Worm (Caenorhabditis elegans) whole organism, young adult: Measurements from ENCODE around the gene aex-4.

ENCODE experiments used
- B0261.1 ChIP-seq: sonication (generic microtip); optimal IDR thresholded peaks from 2 replicates; lab custom pipeline; 2016; ENCODE audit warnings: mild to moderate bottlenecking, missing genetic modification characterization, moderate library complexity, missing compliant biosample characterization
- F22D6.2 ChIP-seq: sonication (generic microtip); optimal IDR thresholded peaks from 2 replicates; lab custom pipeline; 2016; ENCODE audit warnings: mild to moderate bottlenecking, missing genetic modification characterization, missing compliant biosample characterization
- F33H1.4 ChIP-seq: fragments of 200-800 bp; sonication (Bioruptor generic); IDR thresholded peaks from 2 replicates; pipeline ENCODE4 v1.3.6; 2022; ENCODE audit warnings: missing genetic modification reagents, missing genetic modification characterization, missing compliant biosample characterization
- F55B11.4 ChIP-seq: sonication (generic microtip); optimal IDR thresholded peaks from 2 replicates; lab custom pipeline; 2016; ENCODE audit warnings: missing compliant biosample characterization, missing genetic modification characterization, borderline replicate concordance; ENCODE audit not compliant: insufficient read depth
- T07F8.4 ChIP-seq: sonication (generic microtip); optimal IDR thresholded peaks from 2 replicates; lab custom pipeline; 2016; ENCODE audit warnings: mild to moderate bottlenecking, missing genetic modification characterization, moderate library complexity, missing compliant biosample characterization
- T26A5.8 ChIP-seq: sonication (generic microtip); optimal IDR thresholded peaks from 2 replicates; lab custom pipeline; 2016; ENCODE audit warnings: missing genetic modification characterization, missing compliant biosample characterization
- Y53F4B.3 ChIP-seq: fragments of 200-800 bp; sonication (Bioruptor generic); IDR thresholded peaks from 2 replicates; pipeline ENCODE4 v1.3.6; 2022; ENCODE audit warnings: missing genetic modification reagents, missing genetic modification characterization, missing compliant biosample characterization
- attf-3 ChIP-seq: fragments of 200-800 bp; sonication (Bioruptor generic); conservative IDR thresholded peaks from 2 replicates; pipeline ENCODE4 v1.3.6; 2022; ENCODE audit warnings: missing genetic modification reagents, missing genetic modification characterization, missing compliant biosample characterization
- attf-5 ChIP-seq: fragments of 200-800 bp; sonication (Bioruptor generic); optimal IDR thresholded peaks from 2 replicates; lab custom pipeline; 2018; ENCODE audit warnings: mild to moderate bottlenecking, missing genetic modification characterization, missing compliant biosample characterization
- bed-1 ChIP-seq: fragments of 200-800 bp; sonication (Bioruptor generic); IDR thresholded peaks from 2 replicates; pipeline ENCODE4 v1.3.6; 2022; ENCODE audit warnings: missing genetic modification reagents, missing genetic modification characterization, missing compliant biosample characterization
- ceh-27 ChIP-seq: fragments of 200-800 bp; sonication (Bioruptor generic); optimal IDR thresholded peaks from 2 replicates; lab custom pipeline; 2018; ENCODE audit warnings: mild to moderate bottlenecking, missing genetic modification characterization, moderate library complexity, missing compliant biosample characterization
- die-1 ChIP-seq: sonication (generic microtip); optimal IDR thresholded peaks from 2 replicates; lab custom pipeline; 2016; ENCODE audit warnings: missing genotype, mild to moderate bottlenecking, missing genetic modification characterization, missing compliant biosample characterization
- dox-1 ChIP-seq: fragments of 200-800 bp; sonication (Bioruptor generic); IDR thresholded peaks from 2 replicates; pipeline ENCODE4 v1.3.6; 2022; ENCODE audit warnings: missing genetic modification reagents, missing genetic modification characterization, missing compliant biosample characterization
- efl-1 ChIP-seq: fragments of 150-350 bp; optimal IDR thresholded peaks from 2 replicates; lab custom pipeline; 2014; ENCODE audit warnings: missing biosample characterization, missing genetic modification reagents, missing genetic modification characterization
- egrh-3 ChIP-seq: fragments of 200-800 bp; sonication (Bioruptor generic); IDR thresholded peaks from 2 replicates; pipeline ENCODE4 v1.3.6; 2022; ENCODE audit warnings: missing genetic modification reagents, missing genetic modification characterization, missing compliant biosample characterization
- hlh-12 ChIP-seq: sonication (generic microtip); optimal IDR thresholded peaks from 2 replicates; lab custom pipeline; 2016; ENCODE audit warnings: missing genetic modification characterization, missing compliant biosample characterization
- hmg-20 ChIP-seq: fragments of 200-800 bp; sonication (Bioruptor generic); IDR thresholded peaks from 2 replicates; pipeline ENCODE4 v1.3.6; 2022; ENCODE audit warnings: missing genetic modification reagents, missing genetic modification characterization, missing compliant biosample characterization
- let-607 ChIP-seq, 2 experiments: fragments of 200-800 bp in 1 of 2; sonication (Bioruptor generic) in 1 of 2; sonication (generic microtip) in 1 of 2; optimal IDR thresholded peaks; 2 replicates each; lab custom pipeline; 2016 to 2018; ENCODE audit warnings: mild to moderate bottlenecking in 2 of 2, missing compliant biosample characterization in 2 of 2, missing genetic modification characterization in 2 of 2, moderate library complexity in 2 of 2, missing genotype in 1 of 2
- lin-54 ChIP-seq: fragments of 200-800 bp; sonication (Bioruptor generic); optimal IDR thresholded peaks from 2 replicates; lab custom pipeline; 2018; ENCODE audit warnings: mild to moderate bottlenecking, missing genetic modification characterization, missing compliant biosample characterization
- madf-10 ChIP-seq: sonication (generic microtip); optimal IDR thresholded peaks from 2 replicates; lab custom pipeline; 2016; ENCODE audit warnings: mild to moderate bottlenecking, missing genetic modification characterization, missing compliant biosample characterization
- madf-3 ChIP-seq: fragments of 200-800 bp; sonication (Bioruptor generic); IDR thresholded peaks from 2 replicates; pipeline ENCODE4 v1.3.6; 2022; ENCODE audit warnings: missing genetic modification reagents, missing genetic modification characterization, missing compliant biosample characterization
- madf-6 ChIP-seq: fragments of 200-800 bp; sonication (Bioruptor generic); IDR thresholded peaks from 2 replicates; pipeline ENCODE4 v1.3.6; 2022; ENCODE audit warnings: missing genetic modification reagents, missing genetic modification characterization, missing compliant biosample characterization
- mcd-1 ChIP-seq: fragments of 200-800 bp; sonication (Bioruptor generic); IDR thresholded peaks from 2 replicates; pipeline ENCODE4 v1.3.6; 2022; ENCODE audit warnings: missing genetic modification reagents, missing genetic modification characterization, missing compliant biosample characterization
- mel-28 ChIP-seq: sonication (generic microtip); optimal IDR thresholded peaks from 2 replicates; lab custom pipeline; 2016; ENCODE audit warnings: borderline replicate concordance, mild to moderate bottlenecking, missing genetic modification characterization, missing compliant biosample characterization
- nfya-2 ChIP-seq: fragments of 200-800 bp; sonication (Bioruptor generic); IDR thresholded peaks from 2 replicates; pipeline ENCODE4 v1.3.6; 2022; ENCODE audit warnings: missing genetic modification reagents, missing genetic modification characterization, missing compliant biosample characterization
- pha-4 ChIP-seq: fragments of 150-350 bp; sonication (generic microtip); optimal IDR thresholded peaks from 2 replicates; lab custom pipeline; 2014; ENCODE audit warnings: missing biosample characterization, missing genetic modification reagents, missing genetic modification characterization
- rpc-1 ChIP-seq, 2 experiments: fragments of 150-350 bp in 1 of 2; sonication (generic microtip) in 1 of 2; optimal IDR thresholded peaks; 2 replicates each; lab custom pipeline; 2014 to 2018; ENCODE audit warnings: missing biosample characterization in 1 of 2, missing genetic modification characterization in 1 of 2, missing genetic modification reagents in 1 of 2, missing genotype in 1 of 2
- sea-2 ChIP-seq: fragments of 200-800 bp; sonication (Bioruptor generic); IDR thresholded peaks from 2 replicates; pipeline ENCODE4 v1.3.6; 2022; ENCODE audit warnings: missing genetic modification characterization, missing compliant biosample characterization
- snpc-3.4 ChIP-seq: sonication (generic microtip); optimal IDR thresholded peaks from 2 replicates; lab custom pipeline; 2017; ENCODE audit warnings: missing genetic modification characterization, mild to moderate bottlenecking, missing compliant biosample characterization, antibody characterized with exemption, moderate library complexity, missing genotype, missing genetic modification reagents
- sptf-2 ChIP-seq: fragments of 200-800 bp; sonication (Bioruptor generic); optimal IDR thresholded peaks from 2 replicates; lab custom pipeline; 2018; ENCODE audit warnings: mild to moderate bottlenecking, missing genetic modification characterization, missing compliant biosample characterization
- tlf-1 ChIP-seq: fragments of 200-800 bp; sonication (Bioruptor generic); optimal IDR thresholded peaks from 2 replicates; lab custom pipeline; 2018; ENCODE audit warnings: mild to moderate bottlenecking, missing genetic modification characterization, missing compliant biosample characterization
- unc-130 ChIP-seq: sonication (generic microtip); optimal IDR thresholded peaks from 2 replicates; lab custom pipeline; 2016; ENCODE audit warnings: missing genetic modification reagents, missing genetic modification characterization, missing compliant biosample characterization
- zfh-2 ChIP-seq: fragments of 200-800 bp; sonication (Bioruptor generic); conservative IDR thresholded peaks from 2 replicates; pipeline ENCODE4 v1.3.6; 2022; ENCODE audit warnings: missing genetic modification reagents, missing genetic modification characterization, missing compliant biosample characterization
- ztf-25 ChIP-seq: fragments of 200-800 bp; sonication (Bioruptor generic); IDR thresholded peaks from 2 replicates; pipeline ENCODE4 v1.3.6; 2022; ENCODE audit warnings: missing genetic modification reagents, missing genetic modification characterization, missing compliant biosample characterization
- ztf-28 ChIP-seq: fragments of 200-800 bp; sonication (Bioruptor generic); IDR thresholded peaks from 2 replicates; pipeline ENCODE4 v1.3.6; 2022; ENCODE audit warnings: missing genetic modification reagents, missing genetic modification characterization, missing compliant biosample characterization
- ztf-6 ChIP-seq: fragments of 200-800 bp; sonication (Bioruptor generic); IDR thresholded peaks from 2 replicates; pipeline ENCODE4 v1.3.6; 2022; ENCODE audit warnings: missing genetic modification reagents, missing genetic modification characterization, missing compliant biosample characterization

The aex-4 gene

DNA sequence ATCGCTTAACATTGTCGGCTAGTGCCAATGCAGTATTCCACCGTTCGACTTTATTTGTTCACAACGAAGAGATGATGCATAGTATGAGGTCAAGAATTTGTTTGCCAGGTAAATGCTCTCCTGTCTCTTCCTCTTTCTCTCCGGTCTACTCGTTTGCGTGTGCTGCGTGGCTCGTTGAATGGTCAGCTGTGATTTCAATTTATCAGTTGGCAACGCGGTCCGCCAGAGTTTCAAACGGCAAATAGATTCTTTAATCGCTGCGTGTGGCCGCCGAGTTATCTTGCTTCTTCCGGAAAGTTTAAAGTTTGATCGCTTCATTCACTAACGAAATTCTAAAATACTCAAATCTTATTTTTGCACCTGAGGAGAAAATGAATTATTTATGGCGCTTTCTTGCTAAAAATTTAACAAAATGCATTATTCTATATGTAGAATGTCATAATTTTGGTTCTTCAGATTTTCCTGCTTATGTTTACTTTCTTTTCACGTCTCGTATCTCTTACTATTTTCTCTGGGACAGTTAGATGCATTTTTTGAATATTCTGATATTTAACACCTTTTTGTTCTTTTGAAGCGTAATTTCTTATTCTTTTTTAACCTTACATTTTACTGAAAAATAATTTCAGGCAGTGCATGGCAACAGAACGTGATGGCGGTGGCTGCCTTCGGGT lies 48.4 kb upstream of the aex-4 start, which contains the start of gene tsp-17:
tsp-17 (plus strand) TSS at position 621 of the 671 bp plus-strand sequence.
- no peak for TF ChIP-seq die-1 (tag; lab: Kevin White, UChicago)
- TF ChIP-seq unc-130 (GFP tag; lab: Kevin White, UChicago), result no peak
- no peak for TF ChIP-seq hlh-12
- TF ChIP-seq tlf-1 (GFP tag; lab: Kevin White, UChicago), result no peak
- TF ChIP-seq hmg-20 (GFP tag; lab: Robert Waterston, UW), result no peak
- TF ChIP-seq B0261.1 (tag; lab: Kevin White, UChicago), result no peak
- TF ChIP-seq snpc-3.4 (tag; lab: Kevin White, UChicago), result no peak
- TF ChIP-seq rpc-1 (optimal IDR thresholded peaks at IDR 0.05; lab: Kevin White, UChicago), result no peak
- TF ChIP-seq rpc-1 (tag; optimal IDR thresholded peaks at IDR 0.05; lab: Kevin White, UChicago), result no peak
- no peak for TF ChIP-seq ztf-28 (GFP tag; lab: Robert Waterston, UW)
- no peak for TF ChIP-seq mcd-1 (GFP tag; lab: Robert Waterston, UW)
- TF ChIP-seq F22D6.2 (tag; lab: Kevin White, UChicago), result no peak
- TF ChIP-seq lin-54 (GFP tag; lab: Kevin White, UChicago), result no peak
- TF ChIP-seq mel-28 (tag; lab: Kevin White, UChicago), result no peak
- no peak for TF ChIP-seq efl-1 (GFP tag; lab: Kevin White, UChicago)
- no peak for TF ChIP-seq F55B11.4
- TF ChIP-seq madf-10, result no peak
- no peak for TF ChIP-seq T07F8.4 (tag; lab: Kevin White, UChicago)

DNA sequence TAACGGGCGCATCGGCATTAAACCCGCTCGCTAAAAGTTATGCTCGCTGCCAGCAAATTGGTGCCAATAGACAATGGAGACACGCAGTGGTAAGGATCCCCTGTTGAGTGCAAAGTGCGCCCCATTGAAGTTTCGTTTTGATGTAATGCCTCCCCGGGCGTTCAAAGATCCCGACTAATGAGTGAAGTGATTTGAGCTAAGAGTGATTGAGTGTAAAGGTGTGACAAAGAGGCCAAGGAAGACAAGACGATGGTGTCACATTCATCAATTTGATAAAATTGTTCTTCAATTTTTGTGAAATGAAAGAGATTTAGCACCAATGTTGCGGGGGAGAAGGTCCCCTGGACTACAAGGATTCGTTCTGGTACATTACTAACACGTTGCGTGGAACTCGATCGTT lies 46.0 kb upstream of the aex-4 start:
- no peak for TF ChIP-seq ztf-28 (GFP tag; lab: Robert Waterston, UW)
- no peak for TF ChIP-seq zfh-2 (GFP tag; lab: Robert Waterston, UW)
- TF ChIP-seq rpc-1 (optimal IDR thresholded peaks at IDR 0.05; lab: Kevin White, UChicago), result no peak
- TF ChIP-seq rpc-1 (tag; optimal IDR thresholded peaks at IDR 0.05; lab: Kevin White, UChicago), result no peak
- TF ChIP-seq Y53F4B.3 (GFP tag; lab: Robert Waterston, UW), result no peak
- TF ChIP-seq ztf-6 (GFP tag; lab: Robert Waterston, UW), result no peak
- TF ChIP-seq ceh-27 (GFP tag; lab: Kevin White, UChicago), result no peak
- no peak for TF ChIP-seq madf-3 (GFP tag; lab: Robert Waterston, UW)
- no peak for TF ChIP-seq nfya-2
- no peak for TF ChIP-seq attf-3 (GFP tag; lab: Robert Waterston, UW)
- TF ChIP-seq sptf-2 (GFP tag; lab: Kevin White, UChicago), result no peak
- TF ChIP-seq bed-1, result no peak
- no peak for TF ChIP-seq hlh-12
- TF ChIP-seq ztf-25 (GFP tag; lab: Robert Waterston, UW), result no peak
- no peak for TF ChIP-seq T26A5.8 (tag; lab: Kevin White, UChicago)
- no peak for TF ChIP-seq madf-6 (GFP tag; lab: Robert Waterston, UW)
- TF ChIP-seq let-607 (tag; optimal IDR thresholded peaks at IDR 0.05; lab: Kevin White, UChicago), result no peak

DNA sequence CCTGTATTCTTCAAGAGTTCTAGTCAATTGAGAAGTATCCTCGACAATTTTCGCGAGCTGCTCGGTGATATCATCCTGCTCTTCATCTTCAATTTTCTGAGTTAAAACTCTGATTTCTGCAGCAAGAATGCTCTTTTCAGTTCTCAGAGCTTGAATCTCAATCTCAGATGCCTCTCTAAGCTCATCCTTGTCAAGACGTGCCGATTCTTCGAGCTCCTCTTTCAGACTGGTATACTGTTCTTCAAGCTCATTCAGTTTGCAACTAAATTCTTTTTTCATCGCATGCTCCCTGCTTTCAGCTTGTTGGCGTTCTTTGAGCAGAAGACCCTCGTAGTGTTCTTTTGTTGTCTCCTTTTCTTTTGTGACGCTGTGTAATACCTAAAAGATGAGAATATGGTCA lies 42.7 kb upstream of the aex-4 start:
- TF ChIP-seq lin-54 (GFP tag; lab: Kevin White, UChicago), result no peak
- TF ChIP-seq sea-2 (GFP tag; lab: Robert Waterston, UW), result no peak
- no peak for TF ChIP-seq egrh-3 (GFP tag; lab: Robert Waterston, UW)
- no peak for TF ChIP-seq pha-4 (tag; lab: Kevin White, UChicago)
- TF ChIP-seq dox-1 (GFP tag; lab: Robert Waterston, UW), result no peak
- TF ChIP-seq attf-5 (GFP tag; lab: Kevin White, UChicago), result no peak
- no peak for TF ChIP-seq F33H1.4 (GFP tag; lab: Robert Waterston, UW)
